Fruit fly (Drosophila melanogaster): ENCODE data around the gene CG7271.

dm6 chr3L:18588387-18588786 is at the start of gene CG7271:
- TF ChIP-seq tj (GFP tag; optimal IDR thresholded peaks at IDR 0.05) = no peak
- TF ChIP-seq Mnt (GFP tag; optimal IDR thresholded peaks at IDR 0.05) = no peak
- no peak for TF ChIP-seq cnc (optimal IDR thresholded peaks at IDR 0.05)
- no peak for TF ChIP-seq CG5204 (GFP tag; optimal IDR thresholded peaks at IDR 0.05)
- TF ChIP-seq CG7101 (tag; optimal IDR thresholded peaks at IDR 0.05) = no peak

Measured in whole organism, adult.